Fruit fly (Drosophila melanogaster) whole organism, embryonic: ENCODE data around the gene Ugt301D1.
A peak's percentile ranks its signal among the peaks of the same experiment; 100 is the strongest.

Experiments used
- Awh ChIP-seq: fragments of 200-800 bp; sonication (Bioruptor generic); IDR thresholded peaks from 2 replicates; pipeline ENCODE4, ENCODE4 v1.3.6; 2022; ENCODE audit warnings: missing biosample characterization, missing genetic modification characterization
- Bgb ChIP-seq: fragments of 200-800 bp; sonication (Bioruptor generic); IDR thresholded peaks from 2 replicates; pipeline ENCODE4 v1.3.6; 2022; ENCODE audit warnings: missing biosample characterization, missing genetic modification characterization; ENCODE audit not compliant: partially characterized antibody
- CG10462 ChIP-seq: fragments of 200-800 bp; sonication (Bioruptor generic); optimal IDR thresholded peaks from 2 replicates; lab custom pipeline; 2016; ENCODE audit warnings: missing biosample characterization, missing genetic modification characterization
- CG11247 ChIP-seq: fragments of 200-800 bp; sonication (Bioruptor generic); IDR thresholded peaks from 2 replicates; pipeline ENCODE4 v1.3.6; 2022; ENCODE audit warnings: missing biosample characterization, missing genetic modification characterization
- CG11560 ChIP-seq: fragments of 200-800 bp; sonication (Bioruptor generic); IDR thresholded peaks from 3 replicates; pipeline ENCODE4 v1.3.6; 2022; ENCODE audit warnings: missing biosample characterization, missing genetic modification characterization
- CG12391 ChIP-seq: fragments of 200-800 bp; sonication (Bioruptor generic); optimal IDR thresholded peaks from 3 replicates; lab custom pipeline; 2018; ENCODE audit warnings: missing biosample characterization, mild to moderate bottlenecking, missing genetic modification characterization, moderate library complexity
- CG12769 ChIP-seq: fragments of 200-800 bp; sonication (Bioruptor generic); optimal IDR thresholded peaks from 2 replicates; lab custom pipeline; 2019; ENCODE audit warnings: missing biosample characterization, mild to moderate bottlenecking, missing genetic modification characterization, moderate library complexity
- CG13287 ChIP-seq: fragments of 200-800 bp; sonication (Bioruptor generic); IDR thresholded peaks from 2 replicates; pipeline ENCODE4 v1.3.6; 2022; ENCODE audit warnings: missing biosample characterization, missing genetic modification characterization; ENCODE audit not compliant: partially characterized antibody
- CG14050 ChIP-seq: fragments of 200-800 bp; sonication (Bioruptor generic); IDR thresholded peaks from 3 replicates; pipeline ENCODE4 v1.3.6; 2022; ENCODE audit warnings: missing biosample characterization, missing genetic modification characterization
- CG17186 ChIP-seq: fragments of 200-800 bp; sonication (Bioruptor generic); optimal IDR thresholded peaks from 3 replicates; lab custom pipeline; 2017; ENCODE audit warnings: missing biosample characterization, missing genetic modification reagents, missing genetic modification characterization
- CG18599 ChIP-seq: fragments of 200-800 bp; sonication (Bioruptor generic); optimal IDR thresholded peaks from 3 replicates; lab custom pipeline; 2017; ENCODE audit warnings: missing biosample characterization, missing genetic modification characterization, mild to moderate bottlenecking, moderate library complexity, missing genetic modification reagents
- CG33557 ChIP-seq: fragments of 200-800 bp; sonication (Bioruptor generic); optimal IDR thresholded peaks from 2 replicates; lab custom pipeline; 2019; ENCODE audit warnings: missing biosample characterization, mild to moderate bottlenecking, missing genetic modification characterization, moderate library complexity
- CG34422 ChIP-seq: fragments of 200-800 bp; sonication (Bioruptor generic); IDR thresholded peaks from 3 replicates; pipeline ENCODE4 v1.3.6; 2022; ENCODE audit warnings: missing biosample characterization, missing genetic modification characterization
- CG4617 ChIP-seq: fragments of 200-800 bp; sonication (Bioruptor generic); optimal IDR thresholded peaks from 3 replicates; lab custom pipeline; 2016; ENCODE audit warnings: missing biosample characterization, missing genetic modification characterization, borderline replicate concordance
- CG6175 ChIP-seq: fragments of 200-800 bp; sonication (Bioruptor generic); IDR thresholded peaks from 3 replicates; pipeline ENCODE4 v1.3.6; 2022; ENCODE audit warnings: missing biosample characterization, missing genetic modification characterization
- CG7745 ChIP-seq: fragments of 200-800 bp; sonication (Bioruptor generic); optimal IDR thresholded peaks from 2 replicates; lab custom pipeline; 2018; ENCODE audit warnings: missing biosample characterization, mild to moderate bottlenecking, missing genetic modification characterization, moderate library complexity
- CG8281 ChIP-seq: fragments of 200-800 bp; sonication (Bioruptor generic); optimal IDR thresholded peaks from 2 replicates; lab custom pipeline; 2018; ENCODE audit warnings: missing biosample characterization, mild to moderate bottlenecking, missing genetic modification characterization, moderate library complexity
- CG8388 ChIP-seq: fragments of 200-800 bp; sonication (Bioruptor generic); optimal IDR thresholded peaks from 2 replicates; lab custom pipeline; 2019; ENCODE audit warnings: missing biosample characterization, mild to moderate bottlenecking, missing genetic modification characterization, moderate library complexity
- CG9437 ChIP-seq: fragments of 200-800 bp; sonication (Bioruptor generic); optimal IDR thresholded peaks from 2 replicates; lab custom pipeline; 2018; ENCODE audit warnings: missing biosample characterization, mild to moderate bottlenecking, missing genetic modification characterization
- Camta ChIP-seq: fragments of 200-800 bp; sonication (Bioruptor generic); optimal IDR thresholded peaks from 2 replicates; lab custom pipeline; 2016; ENCODE audit warnings: missing biosample characterization, missing genetic modification characterization
- D ChIP-seq, 2 experiments: fragments of 200-800 bp in 1 of 2; fragments of >200 bp in 1 of 2; sonication (Bioruptor generic) in 1 of 2; optimal IDR thresholded peaks; 2 replicates in 1 of 2; 3 replicates in 1 of 2; lab custom pipeline; 2017; ENCODE audit warnings: mild to moderate bottlenecking in 1 of 2, missing biosample characterization in 1 of 2, missing genetic modification characterization in 1 of 2, missing genetic modification reagents in 1 of 2
- Deaf1 ChIP-seq: fragments of 200-800 bp; optimal IDR thresholded peaks from 3 replicates; lab custom pipeline; 2019; ENCODE audit warnings: missing biosample characterization, mild to moderate bottlenecking, missing genetic modification characterization, moderate library complexity
- Drgx ChIP-seq: fragments of 200-800 bp; sonication (Bioruptor generic); IDR thresholded peaks from 2 replicates; pipeline ENCODE4 v1.3.6; 2022; ENCODE audit warnings: missing biosample characterization, missing genetic modification characterization
- E2f2 ChIP-seq: fragments of 200-800 bp; sonication (Bioruptor generic); IDR thresholded peaks from 2 replicates; pipeline ENCODE4 v1.3.6; 2022; ENCODE audit warnings: missing biosample characterization, missing genetic modification characterization
- Fer1 ChIP-seq: fragments of 200-800 bp; sonication (Bioruptor generic); optimal IDR thresholded peaks from 2 replicates; lab custom pipeline; 2017; ENCODE audit warnings: missing biosample characterization, mild to moderate bottlenecking, missing genetic modification characterization
- Gug ChIP-seq: fragments of 200-800 bp; sonication (Bioruptor generic); IDR thresholded peaks from 4 replicates; pipeline ENCODE4 v1.3.6; 2022; ENCODE audit warnings: missing biosample characterization, missing genetic modification characterization
- Hmr ChIP-seq: fragments of 200-800 bp; sonication (Bioruptor generic); optimal IDR thresholded peaks from 3 replicates; lab custom pipeline; 2017; ENCODE audit warnings: mild to moderate bottlenecking, missing biosample characterization, missing genetic modification reagents, missing genetic modification characterization
- Mad ChIP-seq: fragments of 200-800 bp; sonication (Bioruptor generic); optimal IDR thresholded peaks from 2 replicates; lab custom pipeline; 2016; ENCODE audit warnings: missing biosample characterization, missing genetic modification characterization
- Med ChIP-seq: fragments of 200-800 bp; sonication (Bioruptor generic); peaks from one replicate; lab custom pipeline; 2016; ENCODE audit warnings: missing biosample characterization, missing genetic modification characterization, mild to moderate bottlenecking, inconsistent platforms, moderate library complexity
- Sox100B ChIP-seq: fragments of 200-800 bp; sonication (Bioruptor generic); optimal IDR thresholded peaks from 3 replicates; lab custom pipeline; 2018; ENCODE audit warnings: missing biosample characterization, mild to moderate bottlenecking, missing genetic modification characterization
- Sry-δ ChIP-seq: fragments of 200-800 bp; sonication (Bioruptor generic); optimal IDR thresholded peaks from 2 replicates; lab custom pipeline; 2016; ENCODE audit warnings: missing biosample characterization, missing genetic modification characterization
- TFAM ChIP-seq: fragments of 200-800 bp; sonication (Bioruptor generic); optimal IDR thresholded peaks from 2 replicates; lab custom pipeline; 2017; ENCODE audit warnings: missing biosample characterization, missing genetic modification characterization, inconsistent platforms
- al ChIP-seq: fragments of 200-800 bp; sonication (Bioruptor generic); IDR thresholded peaks from 2 replicates; pipeline ENCODE4 v1.3.6; 2022; ENCODE audit warnings: missing biosample characterization, missing genetic modification characterization
- bbx ChIP-seq: fragments of 200-800 bp; sonication (Bioruptor generic); IDR thresholded peaks from 2 replicates; pipeline ENCODE4 v1.3.6; 2022; ENCODE audit warnings: missing biosample characterization, missing genetic modification characterization; ENCODE audit not compliant: partially characterized antibody
- bsh ChIP-seq, 2 experiments: fragments of 200-800 bp; sonication (Bioruptor generic); optimal IDR thresholded peaks; 2 replicates each; lab custom pipeline; 2017 to 2018; ENCODE audit warnings: mild to moderate bottlenecking in 2 of 2, missing biosample characterization in 2 of 2, missing genetic modification characterization in 2 of 2, moderate library complexity in 1 of 2
- cato ChIP-seq: fragments of 200-800 bp; sonication (Bioruptor generic); optimal IDR thresholded peaks from 2 replicates; lab custom pipeline; 2016; ENCODE audit warnings: missing biosample characterization, missing genetic modification characterization, borderline replicate concordance
- chn ChIP-seq: fragments of 200-800 bp; sonication (Bioruptor generic); optimal IDR thresholded peaks from 2 replicates; lab custom pipeline; 2016; ENCODE audit warnings: missing biosample characterization, missing genetic modification characterization
- emc ChIP-seq: fragments of 200-800 bp; sonication (Bioruptor generic); optimal IDR thresholded peaks from 2 replicates; lab custom pipeline; 2016; ENCODE audit warnings: missing biosample characterization, missing genetic modification characterization
- eve ChIP-seq, 2 experiments: fragments of >200 bp; optimal IDR thresholded peaks; 2 replicates each; lab custom pipeline; 2017; ENCODE audit warnings: missing biosample characterization in 2 of 2, missing genetic modification characterization in 2 of 2
- gcm ChIP-seq: fragments of 200-800 bp; sonication (Bioruptor generic); optimal IDR thresholded peaks from 2 replicates; lab custom pipeline; 2019; ENCODE audit warnings: missing biosample characterization, mild to moderate bottlenecking, missing genetic modification characterization, moderate library complexity
- kni ChIP-seq: fragments of 200-800 bp; sonication (Bioruptor generic); optimal IDR thresholded peaks from 3 replicates; lab custom pipeline; 2017; ENCODE audit warnings: mild to moderate bottlenecking, missing biosample characterization, missing genetic modification reagents, missing genetic modification characterization
- mld ChIP-seq: fragments of 200-800 bp; sonication (Bioruptor generic); IDR thresholded peaks from 3 replicates; pipeline ENCODE4 v1.3.6; 2022; ENCODE audit warnings: missing biosample characterization, missing genetic modification characterization; ENCODE audit not compliant: partially characterized antibody
- oc ChIP-seq: fragments of 200-800 bp; sonication (Bioruptor generic); optimal IDR thresholded peaks from 2 replicates; lab custom pipeline; 2018; ENCODE audit warnings: missing biosample characterization, mild to moderate bottlenecking, missing genetic modification characterization, moderate library complexity
- pros ChIP-seq: fragments of 200-800 bp; sonication (Bioruptor generic); optimal IDR thresholded peaks from 3 replicates; lab custom pipeline; 2019; ENCODE audit warnings: missing biosample characterization, mild to moderate bottlenecking, missing genetic modification characterization, moderate library complexity
- ro ChIP-seq: fragments of 200-800 bp; sonication (Bioruptor generic); IDR thresholded peaks from 2 replicates; pipeline ENCODE4 v1.3.6; 2022; ENCODE audit warnings: missing biosample characterization, missing genetic modification characterization
- salm ChIP-seq: fragments of 200-800 bp; sonication (Bioruptor generic); optimal IDR thresholded peaks from 2 replicates; lab custom pipeline; 2018; ENCODE audit warnings: missing biosample characterization, mild to moderate bottlenecking, missing genetic modification characterization
- shn ChIP-seq: fragments of 200-800 bp; sonication (Bioruptor generic); optimal IDR thresholded peaks from 3 replicates; lab custom pipeline; 2016; ENCODE audit warnings: missing biosample characterization, missing genetic modification characterization
- tna ChIP-seq: fragments of 200-800 bp; sonication (Bioruptor generic); IDR thresholded peaks from 2 replicates; pipeline ENCODE4 v1.3.6; 2022; ENCODE audit warnings: missing biosample characterization, missing genetic modification characterization; ENCODE audit not compliant: partially characterized antibody

Gene Ugt301D1

dm6 chr2L:18517002-18517635 lies 7.8 kb downstream of the Ugt301D1 start, which contains the start of gene CG10211 (continued):
- no peak for TF ChIP-seq emc (GFP tag; lab: Kevin White, UChicago)
- no peak for TF ChIP-seq ro (GFP tag; lab: Robert Waterston, UW)
- no peak for TF ChIP-seq D (optimal IDR thresholded peaks at IDR 0.05; lab: Kevin White, UChicago)
- no peak for TF ChIP-seq D (GFP tag; optimal IDR thresholded peaks at IDR 0.05; lab: Kevin White, UChicago)
- TF ChIP-seq Sox100B (GFP tag; lab: Kevin White, UChicago) = no peak
- TF ChIP-seq cato (GFP tag; lab: Kevin White, UChicago) = no peak
- TF ChIP-seq salm = no peak
- TF ChIP-seq bsh (GFP tag; optimal IDR thresholded peaks at IDR 0.05; lab: Kevin White, UChicago) = peak in 1 of 2 experiments; percentile 62
- TF ChIP-seq Gug (GFP tag; lab: Robert Waterston, UW) = no peak
- no peak for TF ChIP-seq CG10462 (GFP tag; lab: Kevin White, UChicago)
- no peak for TF ChIP-seq CG4617 (GFP tag; lab: Kevin White, UChicago)
- TF ChIP-seq eve (GFP tag; optimal IDR thresholded peaks at IDR 0.05; lab: Kevin White, UChicago) = peak in 1 of 2 experiments; percentile 2
- no peak for TF ChIP-seq Fer1 (GFP tag; lab: Kevin White, UChicago)
- TF ChIP-seq al (GFP tag; lab: Robert Waterston, UW) = no peak
- TF ChIP-seq CG8281 (tag; lab: Kevin White, UChicago) = peak; percentile 20
- no peak for TF ChIP-seq Camta (GFP tag; lab: Kevin White, UChicago)
- TF ChIP-seq Bgb = peak; percentile 18; the same call in 1 of the 2 replicates
- TF ChIP-seq tna (GFP tag; lab: Robert Waterston, UW) = no peak
- no peak for TF ChIP-seq CG8388 (GFP tag; lab: Kevin White, UChicago)
- no peak for TF ChIP-seq TFAM (GFP tag; lab: Kevin White, UChicago)
- peak; percentile 70 for TF ChIP-seq oc
- TF ChIP-seq CG12391 (tag; lab: Kevin White, UChicago) = no peak
- peak; percentile 77 for TF ChIP-seq Med
- TF ChIP-seq CG13287 = peak; percentile 19; the same call in 1 of the 2 replicates
- no peak for TF ChIP-seq CG14050 (GFP tag; lab: Robert Waterston, UW)
- peak; percentile 87 for TF ChIP-seq Deaf1 (tag; lab: Kevin White, UChicago)
- TF ChIP-seq Mad (GFP tag; lab: Kevin White, UChicago) = no peak
- 0 out of 2 replicates have a peak, but pooled peaks have one; percentile 11 for TF ChIP-seq E2f2 (GFP tag; lab: Robert Waterston, UW)
- peak; percentile 17 for TF ChIP-seq CG33557 (GFP tag; lab: Kevin White, UChicago)
- no peak for TF ChIP-seq gcm (GFP tag; lab: Kevin White, UChicago)
- TF ChIP-seq Sry-δ = no peak
- TF ChIP-seq CG18599 (GFP tag; lab: Kevin White, UChicago) = no peak
- TF ChIP-seq Awh (GFP tag; lab: Robert Waterston, UW) = no peak
- TF ChIP-seq CG34422 (GFP tag; lab: Robert Waterston, UW) = no peak
- no peak for TF ChIP-seq kni
- TF ChIP-seq CG9437 (GFP tag; lab: Kevin White, UChicago) = no peak
- TF ChIP-seq shn = no peak
- TF ChIP-seq CG7745 (tag; lab: Kevin White, UChicago) = no peak
- TF ChIP-seq CG17186 = no peak
- no peak for TF ChIP-seq mld (GFP tag; lab: Robert Waterston, UW)
- no peak for TF ChIP-seq chn
- 0 out of 3 replicates have a peak, but pooled peaks have one; percentile 27 for TF ChIP-seq CG6175 (GFP tag; lab: Robert Waterston, UW)
- peak; percentile 51; the same call in 1 of the 2 replicates for TF ChIP-seq Drgx
- TF ChIP-seq CG11560 (tag; lab: Robert Waterston, UW) = no peak
- no peak for TF ChIP-seq Hmr (GFP tag; lab: Kevin White, UChicago)
- peak; percentile 84 for TF ChIP-seq CG12769 (tag; lab: Kevin White, UChicago)
- TF ChIP-seq pros (GFP tag; lab: Kevin White, UChicago) = peak; percentile 42
- no peak for TF ChIP-seq CG11247 (GFP tag; lab: Robert Waterston, UW)
- peak; percentile 15; the same call in 1 of the 2 replicates for TF ChIP-seq bbx (GFP tag; lab: Robert Waterston, UW)
